Worm (Caenorhabditis elegans) whole organism, late embryonic: ENCODE data around the gene F15H10.8.

Experiments used
- C08G9.2 ChIP-seq: sonication (generic microtip); optimal IDR thresholded peaks from 2 replicates; lab custom pipeline; 2016; ENCODE audit warnings: mild to moderate bottlenecking, missing genetic modification characterization, moderate library complexity, missing compliant biosample characterization
- C38D4.7 ChIP-seq: fragments of 200-800 bp; sonication (Bioruptor generic); optimal IDR thresholded peaks from 2 replicates; lab custom pipeline; 2018; ENCODE audit warnings: mild to moderate bottlenecking, missing genetic modification characterization, moderate library complexity, missing compliant biosample characterization
- F13H6.1 ChIP-seq: sonication (generic microtip); optimal IDR thresholded peaks from 2 replicates; lab custom pipeline; 2016; ENCODE audit warnings: missing genetic modification characterization, missing compliant biosample characterization
- K02D7.2 ChIP-seq: sonication (generic microtip); optimal IDR thresholded peaks from 2 replicates; lab custom pipeline; 2017; ENCODE audit warnings: mild to moderate bottlenecking, missing genetic modification characterization, missing compliant biosample characterization
- ceh-14 ChIP-seq: sonication (generic microtip); optimal IDR thresholded peaks from 2 replicates; lab custom pipeline; 2016; ENCODE audit warnings: missing genotype, missing genetic modification characterization, missing compliant biosample characterization
- ceh-18 ChIP-seq: sonication (generic microtip); optimal IDR thresholded peaks from 2 replicates; lab custom pipeline; 2016; ENCODE audit warnings: missing genetic modification characterization, missing compliant biosample characterization
- ceh-19 ChIP-seq: fragments of 200-800 bp; sonication (Bioruptor generic); optimal IDR thresholded peaks from 2 replicates; lab custom pipeline; 2018; ENCODE audit warnings: mild to moderate bottlenecking, missing genetic modification characterization, missing compliant biosample characterization
- ceh-24 ChIP-seq: sonication (generic microtip); optimal IDR thresholded peaks from 2 replicates; lab custom pipeline; 2016; ENCODE audit warnings: mild to moderate bottlenecking, missing genetic modification characterization, missing compliant biosample characterization
- ceh-30 ChIP-seq: fragments of 150-350 bp; optimal IDR thresholded peaks from 2 replicates; lab custom pipeline; 2014; ENCODE audit warnings: missing biosample characterization, missing genetic modification characterization
- ceh-45 ChIP-seq: fragments of 200-800 bp; sonication (Bioruptor generic); IDR thresholded peaks from 2 replicates; pipeline ENCODE4 v1.3.6; 2022; ENCODE audit warnings: missing genetic modification reagents, missing genetic modification characterization, missing compliant biosample characterization
- ceh-48 ChIP-seq: sonication (generic microtip); optimal IDR thresholded peaks from 2 replicates; lab custom pipeline; 2016; ENCODE audit warnings: missing genetic modification characterization, inconsistent platforms, missing compliant biosample characterization
- ceh-9 ChIP-seq: sonication (generic microtip); optimal IDR thresholded peaks from 2 replicates; lab custom pipeline; 2016; ENCODE audit warnings: mild to moderate bottlenecking, missing genetic modification characterization, inconsistent platforms, missing compliant biosample characterization
- che-1 ChIP-seq: sonication (generic microtip); optimal IDR thresholded peaks from 2 replicates; lab custom pipeline; 2016; ENCODE audit warnings: mild to moderate bottlenecking, missing genetic modification characterization, missing compliant biosample characterization
- dmd-4 ChIP-seq: sonication (generic microtip); optimal IDR thresholded peaks from 2 replicates; lab custom pipeline; 2016; ENCODE audit warnings: borderline replicate concordance, missing genetic modification characterization, missing compliant biosample characterization
- dve-1 ChIP-seq: sonication (generic microtip); optimal IDR thresholded peaks from 2 replicates; lab custom pipeline; 2017; ENCODE audit warnings: antibody characterized with exemption, mild to moderate bottlenecking, missing genetic modification characterization, missing compliant biosample characterization
- elt-2 ChIP-seq: sonication (generic microtip); optimal IDR thresholded peaks from 2 replicates; lab custom pipeline; 2016; ENCODE audit warnings: missing genetic modification reagents, missing genetic modification characterization, missing compliant biosample characterization
- ets-4 ChIP-seq: sonication (generic microtip); optimal IDR thresholded peaks from 2 replicates; lab custom pipeline; 2016; ENCODE audit warnings: missing genetic modification characterization, missing compliant biosample characterization
- eyg-1 ChIP-seq: sonication (generic microtip); optimal IDR thresholded peaks from 2 replicates; lab custom pipeline; 2016; ENCODE audit warnings: missing genotype, missing genetic modification characterization, missing compliant biosample characterization
- fax-1 ChIP-seq: sonication (generic microtip); optimal IDR thresholded peaks from 2 replicates; lab custom pipeline; 2016; ENCODE audit warnings: missing genotype, missing genetic modification characterization, missing compliant biosample characterization
- fkh-6 ChIP-seq: sonication (generic microtip); optimal IDR thresholded peaks from 2 replicates; lab custom pipeline; 2016; ENCODE audit warnings: missing genetic modification characterization, missing compliant biosample characterization
- gmeb-2 ChIP-seq: sonication (generic microtip); optimal IDR thresholded peaks from 2 replicates; lab custom pipeline; 2016; ENCODE audit warnings: missing genetic modification characterization, inconsistent platforms, missing compliant biosample characterization
- hlh-15 ChIP-seq: sonication (generic microtip); optimal IDR thresholded peaks from 2 replicates; lab custom pipeline; 2016; ENCODE audit warnings: missing genetic modification characterization, missing compliant biosample characterization
- hlh-30 ChIP-seq: sonication (generic microtip); optimal IDR thresholded peaks from 2 replicates; lab custom pipeline; 2017; ENCODE audit warnings: antibody characterized with exemption, missing genetic modification characterization, missing compliant biosample characterization; ENCODE audit not compliant: insufficient read depth
- hlh-6 ChIP-seq: sonication (generic microtip); optimal IDR thresholded peaks from 2 replicates; lab custom pipeline; 2016; ENCODE audit warnings: missing genotype, missing genetic modification characterization, missing compliant biosample characterization
- hlh-8 ChIP-seq: sonication (generic microtip); optimal IDR thresholded peaks from 2 replicates; lab custom pipeline; 2016; ENCODE audit warnings: missing genotype, missing genetic modification characterization, missing compliant biosample characterization
- lim-6 ChIP-seq: sonication (generic microtip); optimal IDR thresholded peaks from 2 replicates; lab custom pipeline; 2016; ENCODE audit warnings: missing genetic modification characterization, missing compliant biosample characterization
- lin-11 ChIP-seq: fragments of 200-800 bp; sonication (Bioruptor generic); optimal IDR thresholded peaks from 2 replicates; lab custom pipeline; 2018; ENCODE audit warnings: mild to moderate bottlenecking, missing genetic modification characterization, missing compliant biosample characterization
- mec-3 ChIP-seq: sonication (generic microtip); optimal IDR thresholded peaks from 2 replicates; lab custom pipeline; 2016; ENCODE audit warnings: borderline replicate concordance, missing genetic modification characterization, missing compliant biosample characterization
- nfya-1 ChIP-seq: sonication (generic microtip); optimal IDR thresholded peaks from 2 replicates; lab custom pipeline; 2017; ENCODE audit warnings: missing genetic modification characterization, mild to moderate bottlenecking, missing compliant biosample characterization, antibody characterized with exemption, moderate library complexity
- nhr-11 ChIP-seq: fragments of 150-350 bp; optimal IDR thresholded peaks from 2 replicates; lab custom pipeline; 2014; ENCODE audit warnings: missing biosample characterization, missing genetic modification characterization
- pag-3 ChIP-seq: sonication (generic microtip); optimal IDR thresholded peaks from 2 replicates; lab custom pipeline; 2016; ENCODE audit warnings: missing compliant biosample characterization, missing genetic modification characterization, borderline replicate concordance
- pax-1 ChIP-seq: fragments of 150-350 bp; optimal IDR thresholded peaks from 2 replicates; lab custom pipeline; 2014; ENCODE audit warnings: missing biosample characterization, missing genetic modification characterization
- pha-2 ChIP-seq: sonication (generic microtip); optimal IDR thresholded peaks from 2 replicates; lab custom pipeline; 2017; ENCODE audit warnings: mild to moderate bottlenecking, missing genetic modification characterization, missing compliant biosample characterization
- pqm-1 ChIP-seq: sonication (generic microtip); optimal IDR thresholded peaks from 2 replicates; lab custom pipeline; 2016; ENCODE audit warnings: missing genetic modification characterization, missing compliant biosample characterization
- pros-1 ChIP-seq: fragments of 150-350 bp; optimal IDR thresholded peaks from 2 replicates; lab custom pipeline; 2014; ENCODE audit warnings: missing biosample characterization, missing genetic modification reagents, missing genetic modification characterization
- ref-2 ChIP-seq: sonication (generic microtip); optimal IDR thresholded peaks from 2 replicates; lab custom pipeline; 2016; ENCODE audit warnings: missing genetic modification characterization, missing compliant biosample characterization
- rnt-1 ChIP-seq: sonication (generic microtip); optimal IDR thresholded peaks from 2 replicates; lab custom pipeline; 2016; ENCODE audit warnings: missing genetic modification characterization, missing compliant biosample characterization
- sox-4 ChIP-seq: sonication (generic microtip); optimal IDR thresholded peaks from 2 replicates; lab custom pipeline; 2017; ENCODE audit warnings: mild to moderate bottlenecking, missing genetic modification characterization, inconsistent platforms, missing compliant biosample characterization
- syd-9 ChIP-seq: sonication (generic microtip); optimal IDR thresholded peaks from 2 replicates; lab custom pipeline; 2016; ENCODE audit warnings: mild to moderate bottlenecking, missing genetic modification characterization, moderate library complexity, missing compliant biosample characterization
- tbx-2 ChIP-seq: sonication (generic microtip); optimal IDR thresholded peaks from 2 replicates; lab custom pipeline; 2016; ENCODE audit warnings: missing genetic modification characterization, missing compliant biosample characterization
- tbx-7 ChIP-seq: sonication (generic microtip); optimal IDR thresholded peaks from 2 replicates; lab custom pipeline; 2016; ENCODE audit warnings: missing genotype, missing genetic modification characterization, missing compliant biosample characterization
- ttx-3 ChIP-seq: sonication (generic microtip); optimal IDR thresholded peaks from 2 replicates; lab custom pipeline; 2016; ENCODE audit warnings: missing genetic modification reagents, missing genetic modification characterization, missing compliant biosample characterization
- unc-3 ChIP-seq, 2 experiments: fragments of 200-800 bp in 1 of 2; sonication (Bioruptor generic) in 1 of 2; sonication (generic microtip) in 1 of 2; conservative IDR thresholded peaks in 1 of 2; optimal IDR thresholded peaks in 1 of 2; 2 replicates each; pipeline versions ENCODE4 v1.3.6 to Lab custom; 2016 to 2022; ENCODE audit warnings: missing compliant biosample characterization in 2 of 2, missing genetic modification characterization in 2 of 2, missing genetic modification reagents in 1 of 2
- unc-42 ChIP-seq: sonication (generic microtip); optimal IDR thresholded peaks from 2 replicates; lab custom pipeline; 2016; ENCODE audit warnings: missing genotype, missing genetic modification characterization, missing compliant biosample characterization
- unc-86 ChIP-seq: sonication (generic microtip); optimal IDR thresholded peaks from 2 replicates; lab custom pipeline; 2016; ENCODE audit warnings: missing genetic modification characterization, missing compliant biosample characterization
- ztf-16 ChIP-seq: sonication (generic microtip); optimal IDR thresholded peaks from 2 replicates; lab custom pipeline; 2017; ENCODE audit warnings: missing genetic modification characterization, missing compliant biosample characterization

The F15H10.8 gene

ce11 chrV:10358238-10358637, 44.5 kb downstream of the F15H10.8 start, which contains the start of gene ttll-15:
Gene ttll-15, plus strand, starts transcription at chrV:10358538.
- no peak for TF ChIP-seq lim-6 (tag; lab: Kevin White, UChicago)
- no peak for TF ChIP-seq ceh-9 (tag; lab: Kevin White, UChicago)
- no peak for TF ChIP-seq rnt-1
- TF ChIP-seq sox-4 = no peak
- no peak for TF ChIP-seq K02D7.2 (tag; lab: Kevin White, UChicago)
- no peak for TF ChIP-seq eyg-1
- TF ChIP-seq pha-2 = no peak
- no peak for TF ChIP-seq nhr-11 (tag; lab: Kevin White, UChicago)
- no peak for TF ChIP-seq ceh-48 (tag; lab: Kevin White, UChicago)
- no peak for TF ChIP-seq pax-1 (tag; lab: Kevin White, UChicago)

ce11 chrV:10357467-10357953, 45.2 kb downstream of the F15H10.8 start, which contains the start of gene ceeh-2:
Gene ceeh-2, minus strand, starts transcription at chrV:10357903.
- TF ChIP-seq ceh-18 (tag; lab: Kevin White, UChicago) = no peak

DNA sequence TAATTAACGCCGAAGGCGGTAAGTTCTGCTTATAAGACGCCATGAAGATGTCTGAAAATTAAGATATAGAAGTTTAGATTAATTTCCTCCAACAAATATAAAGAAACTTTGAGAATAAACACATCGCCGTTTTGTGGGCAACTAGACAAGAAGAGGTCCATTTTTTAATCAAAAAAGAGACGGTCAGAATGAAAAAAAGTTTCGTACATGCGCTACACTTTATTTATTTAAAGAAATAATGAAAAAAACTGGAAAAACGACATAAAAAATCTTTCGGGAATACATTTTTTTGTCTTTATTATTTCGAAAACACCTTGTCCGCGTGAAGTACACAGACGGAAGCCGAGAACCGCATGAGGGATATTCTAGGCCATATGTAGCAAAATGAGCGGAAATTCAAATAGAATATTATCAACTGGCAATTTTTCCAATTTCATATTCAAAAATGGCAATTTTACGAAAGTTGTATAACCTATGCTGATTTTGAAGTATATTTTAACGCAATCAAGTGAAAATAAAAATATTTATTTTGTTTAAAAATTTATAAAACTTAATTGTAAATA, 46.9 kb downstream of the F15H10.8 start, which contains the start of gene sluh-7:
sluh-7 (minus strand) TSS at position 51 of the 563 bp plus-strand sequence.
- no peak for TF ChIP-seq pag-3
- TF ChIP-seq C38D4.7 (GFP tag; lab: Kevin White, UChicago) = no peak
- peak; percentile 88 for TF ChIP-seq ref-2
- TF ChIP-seq nfya-1 (tag; lab: Kevin White, UChicago) = peak; percentile 50
- no peak for TF ChIP-seq pros-1 (tag; lab: Kevin White, UChicago)
- no peak for TF ChIP-seq unc-3 (GFP tag; conservative IDR thresholded peaks at IDR 0.05; lab: Robert Waterston, UW)
- TF ChIP-seq unc-3 (tag; optimal IDR thresholded peaks at IDR 0.05; lab: Kevin White, UChicago) = no peak
- peak; percentile 79 for TF ChIP-seq fkh-6 (tag; lab: Kevin White, UChicago)
- TF ChIP-seq rnt-1 = peak; percentile 79
- TF ChIP-seq pax-1 (tag; lab: Kevin White, UChicago) = no peak
- no peak for TF ChIP-seq che-1 (tag; lab: Kevin White, UChicago)
- TF ChIP-seq F13H6.1 (tag; lab: Kevin White, UChicago) = peak; percentile 49
- peak; percentile 71 for TF ChIP-seq elt-2 (tag; lab: Kevin White, UChicago)
- TF ChIP-seq dmd-4 (tag; lab: Kevin White, UChicago) = no peak
- peak; percentile 98 for TF ChIP-seq C08G9.2
- TF ChIP-seq unc-42 (tag; lab: Kevin White, UChicago) = peak; percentile 11
- peak; percentile 91 for TF ChIP-seq hlh-8 (tag; lab: Kevin White, UChicago)
- no peak for TF ChIP-seq ceh-45 (GFP tag; lab: Robert Waterston, UW)
- TF ChIP-seq ceh-30 = no peak
- TF ChIP-seq ztf-16 = peak; percentile 37
- TF ChIP-seq pha-2 = peak; percentile 8
- peak; percentile 44 for TF ChIP-seq ttx-3 (tag; lab: Kevin White, UChicago)
- TF ChIP-seq ceh-48 (tag; lab: Kevin White, UChicago) = no peak
- TF ChIP-seq hlh-15 (tag; lab: Kevin White, UChicago) = peak; percentile 48
- TF ChIP-seq ceh-14 = peak; percentile 73
- TF ChIP-seq unc-86 = peak; percentile 68
- peak; percentile 90 for TF ChIP-seq ets-4 (tag; lab: Kevin White, UChicago)
- no peak for TF ChIP-seq syd-9 (tag; lab: Kevin White, UChicago)
- TF ChIP-seq tbx-2 (tag; lab: Kevin White, UChicago) = peak; percentile 95
- no peak for TF ChIP-seq dve-1 (tag; lab: Kevin White, UChicago)
- TF ChIP-seq gmeb-2 = no peak
- TF ChIP-seq fax-1 (tag; lab: Kevin White, UChicago) = peak; percentile 74
- TF ChIP-seq hlh-30 (tag; lab: Kevin White, UChicago) = no peak
- peak; percentile 93 for TF ChIP-seq tbx-7 (tag; lab: Kevin White, UChicago)
- TF ChIP-seq ceh-24 = no peak
- TF ChIP-seq sox-4 = no peak
- TF ChIP-seq nhr-11 (tag; lab: Kevin White, UChicago) = no peak
- peak; percentile 32 for TF ChIP-seq ceh-18 (tag; lab: Kevin White, UChicago)
- no peak for TF ChIP-seq pqm-1 (tag; lab: Kevin White, UChicago)
- no peak for TF ChIP-seq lin-11 (tag; lab: Kevin White, UChicago)
- no peak for TF ChIP-seq hlh-6 (tag; lab: Kevin White, UChicago)
- no peak for TF ChIP-seq ceh-19
- TF ChIP-seq mec-3 (tag; lab: Kevin White, UChicago) = peak; percentile 81
- peak; percentile 72 for TF ChIP-seq lim-6 (tag; lab: Kevin White, UChicago)
